Worm (Caenorhabditis elegans) whole organism, L4 larva: Measurements from ENCODE around the gene set-2.
"Not testable (repeated sequence)": the region's sequence is repeated elsewhere in the genome, so short reads cannot be mapped to it uniquely, and the experiment has no call there.

Experiments used
- D1046.2 ChIP-seq: fragments of 200-800 bp; sonication (Bioruptor generic); IDR thresholded peaks from 2 replicates; pipeline ENCODE4 v1.3.6; 2022; ENCODE audit warnings: missing genetic modification characterization, missing compliant biosample characterization
- F26F4.8 ChIP-seq: fragments of 200-800 bp; sonication (Bioruptor generic); conservative IDR thresholded peaks from 2 replicates; pipeline ENCODE4 v1.3.6; 2022; ENCODE audit warnings: missing genetic modification characterization, missing compliant biosample characterization
- F37D6.2 ChIP-seq: sonication (generic microtip); optimal IDR thresholded peaks from 2 replicates; lab custom pipeline; 2016; ENCODE audit warnings: mild to moderate bottlenecking, missing genetic modification characterization, missing compliant biosample characterization
- F49E8.2 ChIP-seq: sonication (generic microtip); optimal IDR thresholded peaks from 2 replicates; lab custom pipeline; 2016; ENCODE audit warnings: missing compliant biosample characterization, mild to moderate bottlenecking, missing genetic modification characterization, borderline replicate concordance
- T26A8.4 ChIP-seq: fragments of 200-800 bp; sonication (Bioruptor generic); IDR thresholded peaks from 2 replicates; pipeline ENCODE4 v1.3.6; 2022; ENCODE audit warnings: missing genetic modification characterization, missing compliant biosample characterization
- Y48G9A.11 ChIP-seq: fragments of 200-800 bp; sonication (Bioruptor generic); IDR thresholded peaks from 2 replicates; pipeline ENCODE4 v1.3.6; 2022; ENCODE audit warnings: missing genetic modification reagents, missing genetic modification characterization, missing compliant biosample characterization
- aha-1 ChIP-seq: fragments of 150-350 bp; peaks from one replicate; lab custom pipeline; 2014; ENCODE audit warnings: missing biosample characterization, missing genetic modification characterization
- arid-1 ChIP-seq: fragments of 200-800 bp; sonication (Bioruptor generic); conservative IDR thresholded peaks from 2 replicates; pipeline ENCODE4 v1.3.6; 2022; ENCODE audit warnings: missing genetic modification reagents, missing genetic modification characterization, missing compliant biosample characterization
- ceh-20 ChIP-seq: fragments of 200-800 bp; sonication (Bioruptor generic); IDR thresholded peaks from 2 replicates; pipeline ENCODE4 v1.3.6; 2022; ENCODE audit warnings: missing genetic modification reagents, missing genetic modification characterization, missing compliant biosample characterization
- ceh-62 ChIP-seq: sonication (generic microtip); optimal IDR thresholded peaks from 2 replicates; lab custom pipeline; 2017; ENCODE audit warnings: missing biosample characterization, missing genetic modification characterization
- ces-1 ChIP-seq: fragments of 150-350 bp; sonication (generic microtip); optimal IDR thresholded peaks from 4 replicates; lab custom pipeline; 2014; ENCODE audit warnings: missing biosample characterization, missing genetic modification reagents, missing genetic modification characterization
- ctbp-1 ChIP-seq: fragments of 200-800 bp; sonication (Bioruptor generic); IDR thresholded peaks from 2 replicates; pipeline ENCODE4 v1.3.6; 2022; ENCODE audit warnings: missing genetic modification reagents, missing genetic modification characterization, missing compliant biosample characterization
- daf-19 ChIP-seq: fragments of 200-800 bp; sonication (Bioruptor generic); conservative IDR thresholded peaks from 2 replicates; pipeline ENCODE4 v1.3.6; 2022; ENCODE audit warnings: missing genetic modification characterization, missing compliant biosample characterization
- daf-8 ChIP-seq: fragments of 200-800 bp; sonication (Bioruptor generic); IDR thresholded peaks from 2 replicates; pipeline ENCODE4 v1.3.6; 2022; ENCODE audit warnings: missing genetic modification characterization, missing compliant biosample characterization
- dmd-6 ChIP-seq: fragments of 200-800 bp; sonication (Bioruptor generic); IDR thresholded peaks from 2 replicates; pipeline ENCODE4 v1.3.6; 2022; ENCODE audit warnings: missing genetic modification reagents, missing genetic modification characterization, missing compliant biosample characterization
- dpl-1 ChIP-seq: fragments of 150-350 bp; optimal IDR thresholded peaks from 2 replicates; lab custom pipeline; 2014; ENCODE audit warnings: missing biosample characterization, missing genetic modification reagents, missing genetic modification characterization
- duxl-1 ChIP-seq: sonication (generic microtip); optimal IDR thresholded peaks from 2 replicates; lab custom pipeline; 2016; ENCODE audit warnings: mild to moderate bottlenecking, missing genetic modification characterization, moderate library complexity, missing compliant biosample characterization; ENCODE audit not compliant: poor library complexity
- egl-27 ChIP-seq: sonication (generic microtip); optimal IDR thresholded peaks from 3 replicates; lab custom pipeline; 2017; ENCODE audit warnings: missing biosample characterization, missing genetic modification reagents, missing genetic modification characterization
- egl-43 ChIP-seq: fragments of 200-800 bp; sonication (Bioruptor generic); IDR thresholded peaks from 2 replicates; pipeline ENCODE4 v1.3.6; 2022; ENCODE audit warnings: missing genetic modification reagents, missing genetic modification characterization, missing compliant biosample characterization
- hmg-1.1 ChIP-seq: fragments of 200-800 bp; sonication (Bioruptor generic); IDR thresholded peaks from 2 replicates; pipeline ENCODE4 v1.3.6; 2022; ENCODE audit warnings: missing genetic modification reagents, missing genetic modification characterization, missing compliant biosample characterization
- lim-7 ChIP-seq: fragments of 200-800 bp; sonication (Bioruptor generic); IDR thresholded peaks from 2 replicates; pipeline ENCODE4 v1.3.6; 2022; ENCODE audit warnings: missing genetic modification characterization, missing compliant biosample characterization
- lin-29 ChIP-seq: fragments of 200-800 bp; sonication (Bioruptor generic); IDR thresholded peaks from 2 replicates; pipeline ENCODE4 v1.3.6; 2022; ENCODE audit warnings: missing genetic modification reagents, missing genetic modification characterization, missing compliant biosample characterization
- lin-38 ChIP-seq: fragments of 200-800 bp; sonication (Bioruptor generic); IDR thresholded peaks from 2 replicates; pipeline ENCODE4 v1.3.6; 2022; ENCODE audit warnings: missing genetic modification reagents, missing genetic modification characterization, missing compliant biosample characterization
- lsy-2 ChIP-seq, 2 experiments: fragments of 150-350 bp in 1 of 2; sonication (generic microtip) in 1 of 2; optimal IDR thresholded peaks; 2 replicates each; lab custom pipeline; 2014 to 2017; ENCODE audit warnings: missing biosample characterization in 2 of 2, missing genetic modification characterization in 2 of 2
- madf-9 ChIP-seq: fragments of 200-800 bp; sonication (Bioruptor generic); conservative IDR thresholded peaks from 2 replicates; pipeline ENCODE4 v1.3.6; 2022; ENCODE audit warnings: missing genetic modification reagents, missing genetic modification characterization, missing compliant biosample characterization
- mdt-29 ChIP-seq: fragments of 200-800 bp; sonication (Bioruptor generic); IDR thresholded peaks from 2 replicates; pipeline ENCODE4 v1.3.6; 2022; ENCODE audit warnings: missing genetic modification reagents, missing genetic modification characterization, missing compliant biosample characterization
- mep-1 ChIP-seq: fragments of 150-350 bp; sonication (generic microtip); optimal IDR thresholded peaks from 3 replicates; lab custom pipeline; 2014; ENCODE audit warnings: missing biosample characterization, missing genetic modification characterization
- mes-2 ChIP-seq: sonication (generic microtip); optimal IDR thresholded peaks from 2 replicates; lab custom pipeline; 2016; ENCODE audit warnings: missing genotype, mild to moderate bottlenecking, missing genetic modification characterization, missing compliant biosample characterization; ENCODE audit not compliant: poor library complexity, severe bottlenecking
- mxl-3 ChIP-seq: fragments of 200-800 bp; sonication (Bioruptor generic); optimal IDR thresholded peaks from 2 replicates; lab custom pipeline; 2018; ENCODE audit warnings: mild to moderate bottlenecking, missing genetic modification characterization, missing compliant biosample characterization
- nhr-102 ChIP-seq: sonication (generic microtip); optimal IDR thresholded peaks from 2 replicates; lab custom pipeline; 2016; ENCODE audit warnings: mild to moderate bottlenecking, missing genetic modification characterization, moderate library complexity, missing compliant biosample characterization
- nhr-28 ChIP-seq: fragments of 150-350 bp; optimal IDR thresholded peaks from 2 replicates; lab custom pipeline; 2014; ENCODE audit warnings: missing biosample characterization, missing genetic modification characterization
- nhr-42 ChIP-seq: fragments of 200-800 bp; sonication (Bioruptor generic); IDR thresholded peaks from 2 replicates; pipeline ENCODE4 v1.3.6; 2022; ENCODE audit warnings: missing genetic modification characterization, missing compliant biosample characterization
- nhr-77 ChIP-seq: fragments of 150-350 bp; optimal IDR thresholded peaks from 2 replicates; lab custom pipeline; 2014; ENCODE audit warnings: missing biosample characterization, missing genetic modification characterization
- pha-4 ChIP-seq, 2 experiments: fragments of 150-350 bp in 1 of 2; fragments of 200-800 bp in 1 of 2; sonication (Bioruptor generic) in 1 of 2; IDR thresholded peaks in 1 of 2; optimal IDR thresholded peaks in 1 of 2; 2 replicates each; pipeline versions ENCODE4 v1.3.6 to Lab custom; 2014 to 2022; ENCODE audit warnings: missing genetic modification characterization in 2 of 2, missing genetic modification reagents in 2 of 2, missing biosample characterization in 1 of 2, missing compliant biosample characterization in 1 of 2
- php-3 ChIP-seq: fragments of 200-800 bp; sonication (Bioruptor generic); IDR thresholded peaks from 2 replicates; pipeline ENCODE4 v1.3.6; 2022; ENCODE audit warnings: missing genetic modification reagents, missing genetic modification characterization, missing compliant biosample characterization
- rbr-2 ChIP-seq: sonication (generic microtip); optimal IDR thresholded peaks from 2 replicates; lab custom pipeline; 2016; ENCODE audit warnings: missing genotype, missing genetic modification characterization, missing compliant biosample characterization
- set-16 ChIP-seq: fragments of 200-800 bp; sonication (Bioruptor generic); IDR thresholded peaks from 2 replicates; pipeline ENCODE4 v1.3.6; 2022; ENCODE audit warnings: missing genetic modification reagents, missing genetic modification characterization, missing compliant biosample characterization
- snpc-1.2 ChIP-seq: fragments of 200-800 bp; sonication (Bioruptor generic); IDR thresholded peaks from 2 replicates; pipeline ENCODE4 v1.3.6; 2022; ENCODE audit warnings: missing genetic modification reagents, missing genetic modification characterization, missing compliant biosample characterization
- snpc-4 ChIP-seq: fragments of 150-350 bp; optimal IDR thresholded peaks from 2 replicates; lab custom pipeline; 2014; ENCODE audit warnings: missing biosample characterization, missing genetic modification characterization
- vab-7 ChIP-seq: fragments of 200-800 bp; sonication (Bioruptor generic); IDR thresholded peaks from 2 replicates; pipeline ENCODE4 v1.3.6; 2022; ENCODE audit warnings: missing genetic modification reagents, missing genetic modification characterization, missing compliant biosample characterization
- zfp-2 ChIP-seq: sonication (generic microtip); optimal IDR thresholded peaks from 2 replicates; lab custom pipeline; 2016; ENCODE audit warnings: mild to moderate bottlenecking, missing genetic modification characterization, missing compliant biosample characterization
- ztf-7 ChIP-seq: fragments of 150-350 bp; optimal IDR thresholded peaks from 2 replicates; lab custom pipeline; 2014; ENCODE audit warnings: missing biosample characterization, missing genetic modification characterization

set-2 gene

ce11 chrIII:4934896-4935628 is 5.1 kb upstream of the set-2 start, which contains the start of gene mrps-18C (continued):
- TF ChIP-seq nhr-102 (tag; lab: Kevin White, UChicago) (no peak), F49E8.2 (tag; lab: Kevin White, UChicago) (no peak), zfp-2 (no peak), ceh-62 (no peak), daf-19 (GFP tag; lab: Robert Waterston, UW) (no peak), snpc-4 (tag; lab: Kevin White, UChicago) (no peak), aha-1 (peak; percentile 73)

ce11 chrIII:4932203-4932699 is 2.2 kb upstream of the set-2 start, which contains the start of the genes C26E6.12 and eri-9:
C26E6.12 (minus strand) TSS chrIII:4932253.
eri-9 (plus strand) TSS chrIII:4932450.
- TF ChIP-seq ztf-7 (tag; lab: Kevin White, UChicago) (no peak), egl-27 (no peak), nhr-77 (tag; lab: Kevin White, UChicago) (no peak), duxl-1 (tag; lab: Kevin White, UChicago) (no peak), mdt-29 (GFP tag; lab: Robert Waterston, UW) (no peak), Y48G9A.11 (no peak)

- TF ChIP-seq aha-1 (peak; percentile 67), ctbp-1 (GFP tag; lab: Robert Waterston, UW) (no peak), Y48G9A.11 (no peak), rbr-2 (no peak), daf-8 (GFP tag; lab: Robert Waterston, UW) (no peak), hmg-1.1 (no peak), mes-2 (tag; lab: Kevin White, UChicago) (no peak), F26F4.8 (GFP tag; lab: Robert Waterston, UW) (0 out of 2 replicates have a peak, but pooled peaks have one; percentile 51)
These were observed 5.9 kb downstream of the set-2 start for ce11 chrIII:4924134-4924533.

- TF ChIP-seq php-3, result peak; percentile 29; the same call in 1 of the 2 replicates
- peak; percentile 65 for TF ChIP-seq hmg-1.1
- 0 out of 2 replicates have a peak, but pooled peaks have one; percentile 20 for TF ChIP-seq snpc-1.2 (GFP tag; lab: Robert Waterston, UW)
- peak; percentile 45; the same call in 1 of the 2 replicates for TF ChIP-seq lim-7 (GFP tag; lab: Robert Waterston, UW)
- peak; percentile 21; the same call in 1 of the 2 replicates for TF ChIP-seq pha-4 (GFP tag; IDR thresholded peaks at IDR 0.05; lab: Robert Waterston, UW)
- TF ChIP-seq pha-4 (tag; optimal IDR thresholded peaks at IDR 0.05; lab: Kevin White, UChicago), result not testable (repeated sequence)
- TF ChIP-seq nhr-42, result peak; percentile 74; the same call in 1 of the 2 replicates
- peak; percentile 21 for TF ChIP-seq F37D6.2
- peak; percentile 87 for TF ChIP-seq lin-38 (GFP tag; lab: Robert Waterston, UW)
- TF ChIP-seq mdt-29 (GFP tag; lab: Robert Waterston, UW), result peak; percentile 41; the same call in 1 of the 2 replicates
- TF ChIP-seq D1046.2 (GFP tag; lab: Robert Waterston, UW), result 0 out of 2 replicates have a peak, but pooled peaks have one; percentile 20
- TF ChIP-seq nhr-28 (tag; lab: Kevin White, UChicago), result peak; percentile 4
- TF ChIP-seq ces-1, result peak; percentile 27
- peak; percentile 74 for TF ChIP-seq ceh-20 (GFP tag; lab: Robert Waterston, UW)
- 0 out of 2 replicates have a peak, but pooled peaks have one; percentile 40 for TF ChIP-seq arid-1 (GFP tag; lab: Robert Waterston, UW)
- TF ChIP-seq mep-1 (tag; lab: Kevin White, UChicago), result peak; percentile 35
- peak in 1 of 2 experiments; percentile 33 for TF ChIP-seq lsy-2 (tag; optimal IDR thresholded peaks at IDR 0.05; lab: Kevin White, UChicago)
- peak; percentile 64; the same call in 1 of the 2 replicates for TF ChIP-seq egl-43 (GFP tag; lab: Robert Waterston, UW)
- 0 out of 2 replicates have a peak, but pooled peaks have one; percentile 8 for TF ChIP-seq lin-29 (GFP tag; lab: Robert Waterston, UW)
- peak; percentile 14; the same call in 1 of the 2 replicates for TF ChIP-seq set-16 (GFP tag; lab: Robert Waterston, UW)
- peak; percentile 85 for TF ChIP-seq ctbp-1 (GFP tag; lab: Robert Waterston, UW)
- TF ChIP-seq dmd-6, result peak; percentile 56
- peak; percentile 80 for TF ChIP-seq vab-7 (GFP tag; lab: Robert Waterston, UW)
- TF ChIP-seq madf-9 (GFP tag; lab: Robert Waterston, UW), result peak; percentile 65; the same call in 1 of the 2 replicates
- TF ChIP-seq Y48G9A.11, result peak; percentile 49; the same call in 1 of the 2 replicates
- peak; percentile 50 for TF ChIP-seq rbr-2
- TF ChIP-seq mxl-3 (GFP tag; lab: Kevin White, UChicago), result peak; percentile 3
- peak; percentile 38 for TF ChIP-seq T26A8.4 (GFP tag; lab: Robert Waterston, UW)
- TF ChIP-seq dpl-1 (GFP tag; lab: Kevin White, UChicago), result peak; percentile 34
These were observed 8.0 kb downstream of the set-2 start, which contains the start of gene mmab-1 for ce11 chrIII:4922020-4922419. mmab-1 (minus strand) TSS chrIII:4922114.
